Worm (Caenorhabditis elegans) whole organism, L4 larva: Measurements from ENCODE around the gene txdc-9.

Experiments used
- F26F4.8 ChIP-seq: fragments of 200-800 bp; sonication (Bioruptor generic); conservative IDR thresholded peaks from 2 replicates; pipeline ENCODE4 v1.3.6; 2022; ENCODE audit warnings: missing genetic modification characterization, missing compliant biosample characterization
- F44E2.7 ChIP-seq: fragments of 200-800 bp; sonication (Bioruptor generic); IDR thresholded peaks from 2 replicates; pipeline ENCODE4 v2.1.2; 2022; ENCODE audit warnings: missing genetic modification characterization, missing compliant biosample characterization
- F49E8.2 ChIP-seq: sonication (generic microtip); optimal IDR thresholded peaks from 2 replicates; lab custom pipeline; 2016; ENCODE audit warnings: missing compliant biosample characterization, mild to moderate bottlenecking, missing genetic modification characterization, borderline replicate concordance
- T26A8.4 ChIP-seq: fragments of 200-800 bp; sonication (Bioruptor generic); IDR thresholded peaks from 2 replicates; pipeline ENCODE4 v1.3.6; 2022; ENCODE audit warnings: missing genetic modification characterization, missing compliant biosample characterization
- Y105C5A.15 ChIP-seq: fragments of 200-800 bp; sonication (Bioruptor generic); IDR thresholded peaks from 2 replicates; pipeline ENCODE4 v1.3.6; 2022; ENCODE audit warnings: missing genetic modification characterization, missing compliant biosample characterization
- Y48G9A.11 ChIP-seq: fragments of 200-800 bp; sonication (Bioruptor generic); IDR thresholded peaks from 2 replicates; pipeline ENCODE4 v1.3.6; 2022; ENCODE audit warnings: missing genetic modification reagents, missing genetic modification characterization, missing compliant biosample characterization
- Y5F2A.4 ChIP-seq: fragments of 200-800 bp; sonication (Bioruptor generic); optimal IDR thresholded peaks from 2 replicates; lab custom pipeline; 2018; ENCODE audit warnings: mild to moderate bottlenecking, missing genetic modification characterization, missing compliant biosample characterization
- ZK337.2 ChIP-seq: fragments of 200-800 bp; sonication (Bioruptor generic); IDR thresholded peaks from 2 replicates; pipeline ENCODE4 v1.3.6; 2022; ENCODE audit warnings: missing genetic modification reagents, missing genetic modification characterization, missing compliant biosample characterization
- aha-1 ChIP-seq: fragments of 150-350 bp; peaks from one replicate; lab custom pipeline; 2014; ENCODE audit warnings: missing biosample characterization, missing genetic modification characterization
- ceh-28 ChIP-seq: fragments of 150-350 bp; optimal IDR thresholded peaks from 2 replicates; lab custom pipeline; 2014; ENCODE audit warnings: missing biosample characterization, missing genetic modification reagents, missing genetic modification characterization
- ceh-82 ChIP-seq: sonication (generic microtip); optimal IDR thresholded peaks from 2 replicates; lab custom pipeline; 2017; ENCODE audit warnings: missing biosample characterization, missing genetic modification characterization
- ces-1 ChIP-seq: fragments of 150-350 bp; sonication (generic microtip); optimal IDR thresholded peaks from 4 replicates; lab custom pipeline; 2014; ENCODE audit warnings: missing biosample characterization, missing genetic modification reagents, missing genetic modification characterization
- ctbp-1 ChIP-seq: fragments of 200-800 bp; sonication (Bioruptor generic); IDR thresholded peaks from 2 replicates; pipeline ENCODE4 v1.3.6; 2022; ENCODE audit warnings: missing genetic modification reagents, missing genetic modification characterization, missing compliant biosample characterization
- daf-16 ChIP-seq, 3 experiments: sonication (generic microtip); optimal IDR thresholded peaks; 2 replicates each; lab custom pipeline; 2016 to 2017; ENCODE audit warnings: missing genetic modification characterization in 3 of 3, missing genetic modification reagents in 3 of 3, mild to moderate bottlenecking in 2 of 3, missing compliant biosample characterization in 2 of 3, missing biosample characterization in 1 of 3, moderate library complexity in 1 of 3
- dmd-6 ChIP-seq: fragments of 200-800 bp; sonication (Bioruptor generic); IDR thresholded peaks from 2 replicates; pipeline ENCODE4 v1.3.6; 2022; ENCODE audit warnings: missing genetic modification reagents, missing genetic modification characterization, missing compliant biosample characterization
- duxl-1 ChIP-seq: sonication (generic microtip); optimal IDR thresholded peaks from 2 replicates; lab custom pipeline; 2016; ENCODE audit warnings: mild to moderate bottlenecking, missing genetic modification characterization, moderate library complexity, missing compliant biosample characterization; ENCODE audit not compliant: poor library complexity
- dve-1 ChIP-seq: sonication (generic microtip); optimal IDR thresholded peaks from 2 replicates; lab custom pipeline; 2017; ENCODE audit warnings: antibody characterized with exemption, mild to moderate bottlenecking, missing genetic modification characterization, missing compliant biosample characterization; ENCODE audit not compliant: insufficient read depth
- fos-1 ChIP-seq: fragments of 150-350 bp; optimal IDR thresholded peaks from 2 replicates; lab custom pipeline; 2014; ENCODE audit warnings: missing biosample characterization, missing genetic modification characterization
- gei-8 ChIP-seq: fragments of 200-800 bp; sonication (Bioruptor generic); optimal IDR thresholded peaks from 2 replicates; lab custom pipeline; 2018; ENCODE audit warnings: mild to moderate bottlenecking, missing genetic modification characterization, missing compliant biosample characterization
- lim-7 ChIP-seq: fragments of 200-800 bp; sonication (Bioruptor generic); IDR thresholded peaks from 2 replicates; pipeline ENCODE4 v1.3.6; 2022; ENCODE audit warnings: missing genetic modification characterization, missing compliant biosample characterization
- lin-1 ChIP-seq: fragments of 200-800 bp; sonication (Bioruptor generic); IDR thresholded peaks from 2 replicates; pipeline ENCODE4 v1.3.6; 2022; ENCODE audit warnings: missing genetic modification reagents, missing genetic modification characterization, missing compliant biosample characterization
- lin-29 ChIP-seq: fragments of 200-800 bp; sonication (Bioruptor generic); IDR thresholded peaks from 2 replicates; pipeline ENCODE4 v1.3.6; 2022; ENCODE audit warnings: missing genetic modification reagents, missing genetic modification characterization, missing compliant biosample characterization
- lin-38 ChIP-seq: fragments of 200-800 bp; sonication (Bioruptor generic); IDR thresholded peaks from 2 replicates; pipeline ENCODE4 v1.3.6; 2022; ENCODE audit warnings: missing genetic modification reagents, missing genetic modification characterization, missing compliant biosample characterization
- lir-3 ChIP-seq: sonication (generic microtip); optimal IDR thresholded peaks from 2 replicates; lab custom pipeline; 2016; ENCODE audit warnings: mild to moderate bottlenecking, missing genetic modification characterization, missing compliant biosample characterization
- madf-9 ChIP-seq: fragments of 200-800 bp; sonication (Bioruptor generic); conservative IDR thresholded peaks from 2 replicates; pipeline ENCODE4 v1.3.6; 2022; ENCODE audit warnings: missing genetic modification reagents, missing genetic modification characterization, missing compliant biosample characterization
- mdl-1 ChIP-seq, 2 experiments: fragments of 150-350 bp in 1 of 2; sonication (generic microtip) in 1 of 2; optimal IDR thresholded peaks; 2 replicates each; lab custom pipeline; 2014 to 2017; ENCODE audit warnings: missing biosample characterization in 2 of 2, missing genetic modification characterization in 2 of 2
- mdt-29 ChIP-seq: fragments of 200-800 bp; sonication (Bioruptor generic); IDR thresholded peaks from 2 replicates; pipeline ENCODE4 v1.3.6; 2022; ENCODE audit warnings: missing genetic modification reagents, missing genetic modification characterization, missing compliant biosample characterization
- mep-1 ChIP-seq: fragments of 150-350 bp; sonication (generic microtip); optimal IDR thresholded peaks from 3 replicates; lab custom pipeline; 2014; ENCODE audit warnings: missing biosample characterization, missing genetic modification characterization
- mes-2 ChIP-seq: sonication (generic microtip); optimal IDR thresholded peaks from 2 replicates; lab custom pipeline; 2016; ENCODE audit warnings: missing genotype, mild to moderate bottlenecking, missing genetic modification characterization, missing compliant biosample characterization; ENCODE audit not compliant: poor library complexity, severe bottlenecking
- mxl-3 ChIP-seq: fragments of 200-800 bp; sonication (Bioruptor generic); optimal IDR thresholded peaks from 2 replicates; lab custom pipeline; 2018; ENCODE audit warnings: mild to moderate bottlenecking, missing genetic modification characterization, missing compliant biosample characterization
- nhr-10 ChIP-seq: fragments of 150-350 bp; optimal IDR thresholded peaks from 2 replicates; lab custom pipeline; 2014; ENCODE audit warnings: missing biosample characterization, missing genetic modification characterization
- nhr-41 ChIP-seq: fragments of 200-800 bp; sonication (Bioruptor generic); IDR thresholded peaks from 2 replicates; pipeline ENCODE4 v1.3.6; 2022; ENCODE audit warnings: missing genetic modification reagents, missing genetic modification characterization, missing compliant biosample characterization
- nhr-42 ChIP-seq: fragments of 200-800 bp; sonication (Bioruptor generic); IDR thresholded peaks from 2 replicates; pipeline ENCODE4 v1.3.6; 2022; ENCODE audit warnings: missing genetic modification characterization, missing compliant biosample characterization
- nhr-48 ChIP-seq: sonication (generic microtip); optimal IDR thresholded peaks from 2 replicates; lab custom pipeline; 2016; ENCODE audit warnings: mild to moderate bottlenecking, missing genetic modification characterization, missing compliant biosample characterization
- pha-4 ChIP-seq, 2 experiments: fragments of 150-350 bp in 1 of 2; fragments of 200-800 bp in 1 of 2; sonication (Bioruptor generic) in 1 of 2; IDR thresholded peaks in 1 of 2; optimal IDR thresholded peaks in 1 of 2; 2 replicates each; pipeline versions ENCODE4 v1.3.6 to Lab custom; 2014 to 2022; ENCODE audit warnings: missing genetic modification characterization in 2 of 2, missing genetic modification reagents in 2 of 2, missing biosample characterization in 1 of 2, missing compliant biosample characterization in 1 of 2
- rbr-2 ChIP-seq: sonication (generic microtip); optimal IDR thresholded peaks from 2 replicates; lab custom pipeline; 2016; ENCODE audit warnings: missing genotype, missing genetic modification characterization, missing compliant biosample characterization
- saeg-2 ChIP-seq: fragments of 200-800 bp; sonication (Bioruptor generic); IDR thresholded peaks from 2 replicates; pipeline ENCODE4 v1.3.6; 2022; ENCODE audit warnings: missing genetic modification reagents, missing genetic modification characterization, missing compliant biosample characterization
- sdz-12 ChIP-seq: fragments of 200-800 bp; sonication (Bioruptor generic); optimal IDR thresholded peaks from 2 replicates; lab custom pipeline; 2018; ENCODE audit warnings: mild to moderate bottlenecking, missing genetic modification characterization, missing compliant biosample characterization
- snpc-1.2 ChIP-seq: fragments of 200-800 bp; sonication (Bioruptor generic); IDR thresholded peaks from 2 replicates; pipeline ENCODE4 v1.3.6; 2022; ENCODE audit warnings: missing genetic modification reagents, missing genetic modification characterization, missing compliant biosample characterization
- tag-97 ChIP-seq: fragments of 200-800 bp; sonication (Bioruptor generic); IDR thresholded peaks from 2 replicates; pipeline ENCODE4 v1.3.6; 2022; ENCODE audit warnings: missing genetic modification characterization, missing compliant biosample characterization
- vab-7 ChIP-seq: fragments of 200-800 bp; sonication (Bioruptor generic); IDR thresholded peaks from 2 replicates; pipeline ENCODE4 v1.3.6; 2022; ENCODE audit warnings: missing genetic modification reagents, missing genetic modification characterization, missing compliant biosample characterization
- zag-1 ChIP-seq: fragments of 150-350 bp; optimal IDR thresholded peaks from 2 replicates; lab custom pipeline; 2014; ENCODE audit warnings: missing biosample characterization, missing genetic modification characterization

The txdc-9 gene

DNA sequence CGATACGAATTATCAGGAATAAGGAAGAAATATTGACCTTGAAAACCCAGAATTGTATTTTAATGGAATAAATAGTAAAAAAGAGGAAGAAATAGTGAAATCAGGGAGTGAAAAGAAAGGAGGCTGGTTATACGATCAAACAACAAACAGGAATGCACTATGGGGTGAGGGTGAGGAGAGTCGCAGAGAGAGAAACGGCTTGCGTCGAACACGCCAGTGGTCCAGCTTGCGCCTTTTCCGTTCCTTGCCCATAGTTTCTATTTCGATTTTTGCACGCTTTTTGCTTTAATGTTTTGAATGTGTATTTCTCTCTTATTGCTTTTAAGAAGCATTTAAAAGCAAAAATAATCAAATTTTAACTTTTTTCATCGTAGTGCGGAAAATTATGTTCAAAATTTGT, 21.7 kb downstream of the txdc-9 start (continued):
- TF ChIP-seq ces-1 (GFP tag; lab: Kevin White, UChicago) (no peak), tag-97 (no peak), nhr-42 (GFP tag; lab: Robert Waterston, UW) (0 out of 2 replicates have a peak, but pooled peaks have one; percentile 11), nhr-10 (tag; lab: Kevin White, UChicago) (no peak), lin-29 (GFP tag; lab: Robert Waterston, UW) (no peak), saeg-2 (no peak), mdt-29 (GFP tag; lab: Robert Waterston, UW) (no peak), nhr-48 (peak; percentile 34), F49E8.2 (tag; lab: Kevin White, UChicago) (no peak), vab-7 (GFP tag; lab: Robert Waterston, UW) (no peak), dmd-6 (GFP tag; lab: Robert Waterston, UW) (peak; percentile 65), lim-7 (GFP tag; lab: Robert Waterston, UW) (no peak), mdl-1 (tag; optimal IDR thresholded peaks at IDR 0.05; lab: Kevin White, UChicago) (peak in 1 of 2 experiments; percentile 66), sdz-12 (GFP tag; lab: Kevin White, UChicago) (no peak), F26F4.8 (GFP tag; lab: Robert Waterston, UW) (no peak), mes-2 (tag; lab: Kevin White, UChicago) (peak; percentile 93), snpc-1.2 (GFP tag; lab: Robert Waterston, UW) (no peak), lir-3 (tag; lab: Kevin White, UChicago) (no peak), gei-8 (GFP tag; lab: Kevin White, UChicago) (no peak), ceh-82 (tag; lab: Kevin White, UChicago) (no peak)

DNA sequence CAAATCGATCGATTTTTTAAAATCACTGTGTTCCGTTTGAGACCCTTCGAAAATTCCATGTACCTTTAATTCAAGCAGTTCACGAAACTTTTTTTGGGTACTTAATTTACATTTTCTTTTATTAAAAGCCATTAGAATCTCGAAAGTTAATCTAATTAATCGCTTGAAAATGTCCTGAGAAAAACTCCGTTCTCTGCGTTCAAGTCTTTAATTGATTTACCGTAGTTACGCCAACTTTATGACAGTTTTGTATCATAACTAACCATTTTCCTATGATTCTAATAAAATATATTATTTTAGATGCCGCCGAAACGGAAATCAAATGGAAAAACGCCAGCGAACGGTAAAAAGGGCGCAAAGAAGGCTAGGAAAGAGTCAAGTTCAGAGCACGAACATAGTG, 22.2 kb downstream of the txdc-9 start, which contains the start of gene jhdm-1:
Gene jhdm-1, plus strand, starts transcription at position 301 of the 400 bp plus-strand sequence.
- TF ChIP-seq nhr-41 (no peak), daf-16 (GFP tag; optimal IDR thresholded peaks at IDR 0.05; lab: Kevin White, UChicago) (no peak), daf-16 (tag; optimal IDR thresholded peaks at IDR 0.05; lab: Kevin White, UChicago) (no peak), mep-1 (tag; lab: Kevin White, UChicago) (no peak), Y105C5A.15 (GFP tag; lab: Robert Waterston, UW) (no peak), mxl-3 (no peak), fos-1 (no peak), gei-8 (GFP tag; lab: Kevin White, UChicago) (no peak), mdt-29 (GFP tag; lab: Robert Waterston, UW) (no peak), lir-3 (tag; lab: Kevin White, UChicago) (no peak), Y48G9A.11 (no peak), ceh-28 (tag; lab: Kevin White, UChicago) (no peak)

DNA sequence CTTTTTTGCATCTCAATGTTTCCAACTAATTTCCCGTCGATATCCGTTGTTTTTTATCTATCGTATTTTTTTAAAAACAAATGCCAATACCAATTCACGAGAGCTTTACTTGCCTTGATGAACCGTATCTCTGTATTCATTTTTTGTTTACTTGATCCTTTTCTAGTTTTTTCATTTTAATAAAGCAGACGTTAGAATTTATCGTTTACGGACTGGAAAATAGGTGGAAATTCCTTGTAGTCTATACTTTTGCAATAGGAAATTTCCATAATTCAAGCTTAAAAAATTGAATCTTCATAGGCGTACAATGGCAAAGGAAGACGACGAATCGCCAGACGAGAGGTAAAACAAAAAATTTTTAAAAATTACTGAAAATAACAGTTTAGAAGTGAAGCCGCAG, 27.8 kb downstream of the txdc-9 start, which contains the start of gene algn-1:
Gene algn-1, plus strand, starts transcription at position 301 of the 400 bp plus-strand sequence.
- TF ChIP-seq vab-7 (GFP tag; lab: Robert Waterston, UW) (no peak), rbr-2 (tag; lab: Kevin White, UChicago) (no peak), madf-9 (GFP tag; lab: Robert Waterston, UW) (no peak), aha-1 (tag; lab: Kevin White, UChicago) (peak; percentile 49), ctbp-1 (GFP tag; lab: Robert Waterston, UW) (no peak), Y105C5A.15 (GFP tag; lab: Robert Waterston, UW) (0 out of 2 replicates have a peak, but pooled peaks have one; percentile 18), zag-1 (tag; lab: Kevin White, UChicago) (no peak), dmd-6 (GFP tag; lab: Robert Waterston, UW) (no peak), mxl-3 (no peak), mep-1 (tag; lab: Kevin White, UChicago) (no peak)

DNA sequence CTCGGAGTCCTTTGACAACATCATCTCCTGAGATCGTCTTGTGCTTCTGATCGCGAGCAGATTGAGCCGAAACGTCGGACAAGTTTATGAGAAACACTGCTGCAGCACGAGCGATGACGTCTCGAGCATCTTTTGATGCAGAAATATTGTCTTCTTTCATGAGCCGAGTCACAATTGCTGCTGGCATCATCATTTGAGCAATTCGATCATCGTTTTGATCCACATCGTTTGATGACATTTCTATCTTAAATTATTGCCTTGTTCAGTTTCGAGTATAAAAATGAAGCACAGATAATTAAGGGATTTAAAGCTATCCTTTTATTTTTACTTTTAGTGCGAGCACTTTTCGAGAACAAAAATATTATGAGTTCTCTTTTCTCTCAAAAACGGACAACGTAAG, 30.6 kb downstream of the txdc-9 start, which contains the start of gene T26A5.8:
Gene T26A5.8, minus strand, starts transcription at position 247 of the 400 bp plus-strand sequence.
- TF ChIP-seq snpc-1.2 (GFP tag; lab: Robert Waterston, UW) = 0 out of 2 replicates have a peak, but pooled peaks have one; percentile 28
- no peak for TF ChIP-seq dve-1 (tag; lab: Kevin White, UChicago)
- peak; percentile 14 for TF ChIP-seq Y5F2A.4
- peak; percentile 60 for TF ChIP-seq lin-38 (GFP tag; lab: Robert Waterston, UW)
- TF ChIP-seq ctbp-1 (GFP tag; lab: Robert Waterston, UW) = no peak
- no peak for TF ChIP-seq ZK337.2 (GFP tag; lab: Robert Waterston, UW)
- TF ChIP-seq mes-2 (tag; lab: Kevin White, UChicago) = peak; percentile 19
- no peak for TF ChIP-seq lir-3 (tag; lab: Kevin White, UChicago)
- peak; percentile 95 for TF ChIP-seq aha-1 (tag; lab: Kevin White, UChicago)
- peak; percentile 52; the same call in 1 of the 2 replicates for TF ChIP-seq pha-4 (GFP tag; IDR thresholded peaks at IDR 0.05; lab: Robert Waterston, UW)
- no peak for TF ChIP-seq pha-4 (tag; optimal IDR thresholded peaks at IDR 0.05; lab: Kevin White, UChicago)
- TF ChIP-seq lin-1 (GFP tag; lab: Robert Waterston, UW) = 0 out of 2 replicates have a peak, but pooled peaks have one; percentile 7
- peak; percentile 60 for TF ChIP-seq duxl-1 (tag; lab: Kevin White, UChicago)
- TF ChIP-seq mep-1 (tag; lab: Kevin White, UChicago) = peak; percentile 61
- TF ChIP-seq F44E2.7 = 0 out of 2 replicates have a peak, but pooled peaks have one; percentile 2
- TF ChIP-seq T26A8.4 (GFP tag; lab: Robert Waterston, UW) = peak; percentile 57
